Fruit fly (Drosophila melanogaster) whole organism: Measurements from ENCODE around the gene CG18180.

Source experiments
- CG8478 ChIP-seq: fragments of >200 bp; optimal IDR thresholded peaks from 2 replicates; lab custom pipeline; 2018; ENCODE audit warnings: inconsistent platforms
- Dll ChIP-seq: fragments of >200 bp; optimal IDR thresholded peaks from 2 replicates; lab custom pipeline; 2017
- EcR ChIP-seq, 2 experiments: fragments of >200 bp; optimal IDR thresholded peaks; 2 replicates each; lab custom pipeline; 2017; ENCODE audit warnings: missing biosample characterization in 2 of 2, missing genetic modification characterization in 2 of 2, missing genetic modification reagents in 2 of 2
- pan ChIP-seq: fragments of >200 bp; optimal IDR thresholded peaks from 2 replicates; lab custom pipeline; 2017
- psq ChIP-seq: fragments of >200 bp; optimal IDR thresholded peaks from 2 replicates; lab custom pipeline; 2017
- usp ChIP-seq: fragments of >200 bp; optimal IDR thresholded peaks from 2 replicates; lab custom pipeline; 2017; ENCODE audit warnings: missing biosample characterization, missing genetic modification characterization, mixed read lengths

The CG18180 gene

dm6 chr3L:9640713-9641112 lies at the start of gene CG18180:
Gene CG18180, plus strand, starts transcription at chr3L:9641013.
- TF ChIP-seq pan (lab: Kevin White, UChicago) (no peak), usp (GFP tag; lab: Kevin White, UChicago) (no peak), CG8478 (lab: Kevin White, UChicago) (no peak), EcR (GFP tag; optimal IDR thresholded peaks at IDR 0.05; lab: Kevin White, UChicago) (no peak), psq (lab: Kevin White, UChicago) (no peak), Dll (lab: Kevin White, UChicago) (no peak)

DNA sequence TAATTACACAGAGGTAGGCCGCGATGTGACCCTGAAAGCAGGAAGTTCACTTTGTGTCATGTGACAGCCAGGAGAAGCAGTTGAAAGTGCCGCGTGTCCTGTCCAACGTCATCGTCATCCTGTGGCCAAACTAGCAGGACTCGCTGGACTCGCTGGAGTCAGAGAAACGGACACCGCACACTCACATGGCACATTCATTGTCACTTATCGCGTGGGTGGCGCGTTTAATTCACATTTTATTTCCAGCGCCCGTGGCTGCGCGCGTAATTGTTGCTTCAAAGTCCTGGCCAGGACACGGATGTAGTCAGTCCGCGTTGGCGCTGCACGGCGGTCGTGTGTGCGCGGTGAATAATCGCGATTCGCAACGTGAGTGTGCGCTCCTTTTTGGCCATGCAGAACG lies 43.3 kb upstream of the CG18180 start, which contains the start of gene Tmc:
TSS of gene Tmc (plus strand) at position 301 of the 400 bp plus-strand sequence.
- TF ChIP-seq usp (GFP tag; lab: Kevin White, UChicago): no peak
- TF ChIP-seq EcR (GFP tag; optimal IDR thresholded peaks at IDR 0.05; lab: Kevin White, UChicago): no peak
- TF ChIP-seq Dll (lab: Kevin White, UChicago): no peak
- TF ChIP-seq psq (lab: Kevin White, UChicago): no peak
- no peak for TF ChIP-seq CG8478 (lab: Kevin White, UChicago)
- no peak for TF ChIP-seq pan (lab: Kevin White, UChicago)

DNA sequence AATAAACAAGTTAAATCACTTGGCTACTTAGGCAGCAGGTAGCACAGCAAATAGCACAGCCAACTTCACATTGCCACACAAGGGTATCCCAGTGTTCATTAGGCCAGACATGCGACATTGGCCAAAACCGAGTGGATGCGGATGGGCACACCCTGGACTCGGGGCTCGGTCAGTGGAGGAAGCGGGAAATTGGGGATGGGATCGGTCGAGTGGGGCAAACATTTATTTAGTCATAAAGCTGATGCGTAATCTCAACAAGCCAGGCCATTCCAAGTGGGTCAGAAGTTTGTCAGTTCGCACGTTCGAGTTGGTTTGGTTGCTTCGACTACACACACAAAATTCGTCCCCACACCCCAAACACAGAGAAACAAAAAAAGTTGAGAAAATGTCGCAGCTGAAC lies 42.1 kb upstream of the CG18180 start, which contains the start of gene CG3222:
TSS of gene CG3222 (plus strand) at position 301 of the 400 bp plus-strand sequence.
- no peak for TF ChIP-seq pan (lab: Kevin White, UChicago)
- no peak for TF ChIP-seq usp (GFP tag; lab: Kevin White, UChicago)
- no peak for TF ChIP-seq CG8478 (lab: Kevin White, UChicago)
- TF ChIP-seq Dll (lab: Kevin White, UChicago): no peak
- no peak for TF ChIP-seq psq (lab: Kevin White, UChicago)
- TF ChIP-seq EcR (GFP tag; optimal IDR thresholded peaks at IDR 0.05; lab: Kevin White, UChicago): no peak

dm6 chr3L:9601225-9601624 lies 39.6 kb upstream of the CG18180 start, which contains the start of the genes CG3088 and CG3306:
Gene CG3088, minus strand, starts transcription at chr3L:9601325.
Gene CG3306, plus strand, starts transcription at chr3L:9601523.
- TF ChIP-seq psq (lab: Kevin White, UChicago): no peak
- no peak for TF ChIP-seq CG8478 (lab: Kevin White, UChicago)
- no peak for TF ChIP-seq Dll (lab: Kevin White, UChicago)
- TF ChIP-seq EcR (GFP tag; optimal IDR thresholded peaks at IDR 0.05; lab: Kevin White, UChicago): no peak
- TF ChIP-seq usp (GFP tag; lab: Kevin White, UChicago): no peak
- TF ChIP-seq pan (lab: Kevin White, UChicago): no peak

DNA sequence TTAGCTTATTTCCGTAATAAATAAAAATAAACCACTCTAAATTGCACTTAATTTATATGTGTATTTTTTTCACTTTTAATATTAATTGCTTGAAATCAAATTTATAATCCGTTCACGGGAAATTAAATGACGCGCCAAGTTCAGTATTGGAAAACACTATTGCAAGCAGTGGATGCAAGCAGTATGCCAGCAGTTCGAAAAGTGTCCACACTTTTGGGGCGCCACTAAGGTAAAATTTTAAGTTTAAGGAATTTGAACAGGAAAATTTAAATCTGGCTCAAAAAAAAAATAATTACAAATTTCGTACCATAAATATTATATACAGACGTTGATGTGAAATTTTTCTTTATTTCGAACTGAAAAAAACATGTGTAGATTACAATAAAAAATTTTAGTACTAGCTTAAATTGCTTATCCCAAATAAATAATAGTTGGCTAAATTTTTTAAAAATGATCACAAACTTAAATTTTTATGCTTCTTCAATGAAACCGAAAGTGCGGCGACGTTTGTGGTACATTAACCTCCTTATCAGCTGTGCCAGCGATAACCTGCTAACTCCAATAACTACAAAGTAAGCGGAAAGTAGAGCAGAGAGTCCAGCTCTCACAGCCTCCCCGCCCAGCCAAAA lies 26.7 kb upstream of the CG18180 start:
- no peak for TF ChIP-seq Dll (lab: Kevin White, UChicago)

DNA sequence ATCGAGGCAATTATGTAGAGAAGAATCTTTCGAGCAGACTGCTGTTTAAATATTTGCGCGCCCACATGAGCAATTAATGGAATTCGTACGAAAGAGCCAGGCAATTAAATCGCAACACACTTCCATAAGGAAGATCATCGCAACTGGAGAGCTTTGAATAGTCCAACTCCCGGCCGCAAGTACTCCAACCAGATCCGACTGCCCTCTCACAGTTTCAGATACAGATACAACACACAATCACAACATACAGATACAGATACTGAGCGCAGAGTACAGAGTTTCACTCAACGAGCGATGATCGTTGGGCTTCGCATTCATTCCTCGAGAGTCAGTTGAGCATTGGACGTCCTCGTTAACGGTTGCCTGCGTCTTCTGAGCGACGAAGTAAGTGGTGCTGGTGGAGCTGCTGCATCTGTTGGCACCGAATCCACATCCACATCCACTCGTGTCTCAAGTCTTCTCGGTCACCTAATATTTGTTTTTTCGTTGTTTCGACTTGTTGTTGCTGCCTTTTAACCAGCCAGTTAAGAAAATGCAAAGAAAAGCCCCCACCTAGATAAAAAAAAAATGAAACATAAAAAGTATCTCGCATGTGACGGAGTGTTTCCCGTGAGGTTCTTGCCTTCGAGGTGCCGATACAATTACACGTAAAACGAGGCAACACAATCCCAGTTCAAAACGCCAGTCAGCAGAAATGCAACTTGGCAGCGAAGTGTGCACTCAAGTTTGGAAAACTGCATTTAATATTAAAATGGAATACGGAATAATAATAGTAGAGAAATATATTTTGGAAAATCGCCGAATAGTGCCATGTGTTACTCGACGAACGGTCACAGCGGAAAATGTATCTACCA lies 26.0 kb upstream of the CG18180 start, which contains the start of gene LanB2:
TSS of gene LanB2 (plus strand) at position 326 of the 854 bp plus-strand sequence.
- TF ChIP-seq Dll (lab: Kevin White, UChicago) (no peak), EcR (GFP tag; optimal IDR thresholded peaks at IDR 0.05; lab: Kevin White, UChicago) (no peak), usp (GFP tag; lab: Kevin White, UChicago) (no peak), CG8478 (lab: Kevin White, UChicago) (no peak), pan (lab: Kevin White, UChicago) (no peak), psq (lab: Kevin White, UChicago) (no peak)

DNA sequence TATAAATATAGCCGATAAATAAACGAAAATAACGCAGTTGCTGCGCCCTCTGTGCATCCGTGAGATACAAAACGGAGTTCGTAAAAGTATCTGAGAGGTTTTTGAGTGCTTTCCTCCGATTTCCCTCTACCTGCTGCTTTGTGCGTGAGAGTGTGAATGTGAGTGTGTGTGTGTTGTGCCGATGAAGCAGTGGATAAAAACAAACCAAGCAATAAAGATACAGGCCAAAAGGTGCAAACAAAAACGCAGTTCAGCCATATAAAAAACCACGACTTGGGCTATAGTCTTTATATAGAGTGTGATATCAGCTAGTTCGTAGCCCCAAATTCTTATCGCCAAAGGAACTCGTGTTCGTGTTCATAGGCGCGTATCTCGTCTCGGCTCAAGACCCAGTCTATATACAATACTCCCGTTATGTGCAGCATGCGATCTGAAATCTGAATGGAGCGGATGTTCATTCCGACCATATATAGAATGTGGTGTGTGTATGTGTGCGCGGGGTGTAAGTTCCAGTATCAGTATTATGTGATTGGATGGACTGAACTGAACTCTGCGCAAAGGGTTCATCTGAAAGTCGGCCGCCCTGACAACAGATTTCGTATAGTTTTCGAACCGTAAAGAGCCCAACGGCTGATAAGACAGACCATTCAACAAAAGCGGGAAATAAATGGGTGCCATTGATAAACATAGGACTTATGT lies 25.2 kb upstream of the CG18180 start:
- TF ChIP-seq psq (lab: Kevin White, UChicago): no peak
- TF ChIP-seq pan (lab: Kevin White, UChicago): no peak
- TF ChIP-seq EcR (GFP tag; optimal IDR thresholded peaks at IDR 0.05; lab: Kevin White, UChicago): no peak
- TF ChIP-seq usp (GFP tag; lab: Kevin White, UChicago): no peak
- no peak for TF ChIP-seq CG8478 (lab: Kevin White, UChicago)
- no peak for TF ChIP-seq Dll (lab: Kevin White, UChicago)

dm6 chr3L:9624014-9624413 lies 16.8 kb upstream of the CG18180 start, which contains the start of gene CG3335:
Gene CG3335, plus strand, starts transcription at chr3L:9624237.
- TF ChIP-seq Dll (lab: Kevin White, UChicago) (no peak), psq (lab: Kevin White, UChicago) (no peak), EcR (GFP tag; optimal IDR thresholded peaks at IDR 0.05; lab: Kevin White, UChicago) (no peak), pan (lab: Kevin White, UChicago) (no peak)

DNA sequence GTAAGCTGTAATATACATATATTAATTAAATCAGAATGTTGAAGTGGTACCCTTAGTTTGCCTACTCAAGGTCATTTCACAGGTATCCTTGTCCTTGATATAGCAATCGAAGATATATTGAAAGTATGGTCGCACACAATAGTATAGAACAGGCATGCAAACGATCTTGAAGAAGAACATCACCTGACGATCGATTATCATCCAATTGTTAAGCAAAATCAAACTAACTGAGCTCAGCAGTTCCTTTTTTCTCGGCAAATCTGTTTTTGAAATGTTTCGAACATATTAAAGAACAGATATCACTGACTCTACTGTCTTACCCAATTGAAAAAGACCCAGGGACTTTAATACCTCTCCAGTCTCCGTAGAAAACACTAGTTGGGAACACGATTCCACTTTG lies 12.4 kb upstream of the CG18180 start, which contains the start of gene Cyp40:
TSS of gene Cyp40 (plus strand) at position 301 of the 400 bp plus-strand sequence.
- no peak for TF ChIP-seq usp (GFP tag; lab: Kevin White, UChicago)
- TF ChIP-seq EcR (GFP tag; optimal IDR thresholded peaks at IDR 0.05; lab: Kevin White, UChicago): no peak
- TF ChIP-seq pan (lab: Kevin White, UChicago): no peak
- no peak for TF ChIP-seq psq (lab: Kevin White, UChicago)
- TF ChIP-seq CG8478 (lab: Kevin White, UChicago): no peak
- TF ChIP-seq Dll (lab: Kevin White, UChicago): no peak

- TF ChIP-seq CG8478 (lab: Kevin White, UChicago) (no peak), Dll (lab: Kevin White, UChicago) (no peak), pan (lab: Kevin White, UChicago) (no peak)
Observed at dm6 chr3L:9629093-9629492, 11.7 kb upstream of the CG18180 start, which contains the start of gene Or67b. Gene Or67b, minus strand, starts transcription at chr3L:9629193.
